Worm (Caenorhabditis elegans) whole organism, early embryonic: ENCODE measurements around the gene Y43F8B.7.

Source experiments
- B0310.2 ChIP-seq: sonication (generic microtip); optimal IDR thresholded peaks from 2 replicates; lab custom pipeline; 2016; ENCODE audit warnings: mild to moderate bottlenecking, missing genetic modification characterization, missing compliant biosample characterization
- F13C5.2 ChIP-seq: sonication (generic microtip); optimal IDR thresholded peaks from 2 replicates; lab custom pipeline; 2017; ENCODE audit warnings: mild to moderate bottlenecking, missing genetic modification characterization, inconsistent platforms, missing compliant biosample characterization
- aly-1 ChIP-seq: sonication (generic microtip); optimal IDR thresholded peaks from 2 replicates; lab custom pipeline; 2016; ENCODE audit warnings: missing genetic modification characterization, missing compliant biosample characterization
- ama-1 ChIP-seq: fragments of 150-350 bp; optimal IDR thresholded peaks from 2 replicates; lab custom pipeline; 2014
- ceh-13 ChIP-seq: fragments of 200-800 bp; sonication (Bioruptor generic); optimal IDR thresholded peaks from 2 replicates; lab custom pipeline; 2018; ENCODE audit warnings: mild to moderate bottlenecking, missing genetic modification characterization, missing compliant biosample characterization
- ceh-36 ChIP-seq: sonication (generic microtip); optimal IDR thresholded peaks from 2 replicates; lab custom pipeline; 2016; ENCODE audit warnings: missing genetic modification characterization, inconsistent platforms, missing compliant biosample characterization
- ets-7 ChIP-seq: sonication (generic microtip); optimal IDR thresholded peaks from 2 replicates; lab custom pipeline; 2016; ENCODE audit warnings: missing genotype, missing genetic modification characterization, missing compliant biosample characterization
- flt-1 ChIP-seq: fragments of 200-800 bp; sonication (Bioruptor generic); IDR thresholded peaks from 2 replicates; pipeline ENCODE4 v1.3.6; 2022; ENCODE audit warnings: missing genetic modification characterization, missing compliant biosample characterization
- hmbx-1 ChIP-seq: sonication (generic microtip); optimal IDR thresholded peaks from 2 replicates; lab custom pipeline; 2016; ENCODE audit warnings: mild to moderate bottlenecking, missing genetic modification characterization, missing compliant biosample characterization
- hmg-4 ChIP-seq: fragments of 200-800 bp; sonication (Bioruptor generic); optimal IDR thresholded peaks from 2 replicates; lab custom pipeline; 2018; ENCODE audit warnings: mild to moderate bottlenecking, missing genetic modification characterization, missing compliant biosample characterization
- hnd-1 ChIP-seq: sonication (generic microtip); optimal IDR thresholded peaks from 2 replicates; lab custom pipeline; 2016; ENCODE audit warnings: missing genetic modification characterization, missing compliant biosample characterization
- pes-1 ChIP-seq: fragments of 200-800 bp; sonication (Bioruptor generic); IDR thresholded peaks from 2 replicates; pipeline ENCODE4 v1.3.6; 2022; ENCODE audit warnings: missing genetic modification reagents, missing genetic modification characterization, missing compliant biosample characterization
- scrt-1 ChIP-seq: fragments of 200-800 bp; sonication (Bioruptor generic); IDR thresholded peaks from 2 replicates; pipeline ENCODE4 v1.3.6; 2022; ENCODE audit warnings: missing genetic modification characterization, missing compliant biosample characterization
- sea-1 ChIP-seq: fragments of 200-800 bp; sonication (Bioruptor generic); conservative IDR thresholded peaks from 2 replicates; pipeline ENCODE4 v1.3.6; 2022; ENCODE audit warnings: missing genetic modification characterization, missing compliant biosample characterization
- tbx-11 ChIP-seq: fragments of 200-800 bp; sonication (Bioruptor generic); IDR thresholded peaks from 2 replicates; pipeline ENCODE4 v1.3.6; 2022; ENCODE audit warnings: missing genetic modification characterization, missing compliant biosample characterization
- tbx-37 ChIP-seq: fragments of 200-800 bp; sonication (Bioruptor generic); conservative IDR thresholded peaks from 2 replicates; pipeline ENCODE4 v1.3.6; 2022; ENCODE audit warnings: missing genetic modification reagents, missing genetic modification characterization, missing compliant biosample characterization
- tra-4 ChIP-seq: sonication (generic microtip); optimal IDR thresholded peaks from 2 replicates; lab custom pipeline; 2017; ENCODE audit warnings: missing genetic modification characterization, missing compliant biosample characterization

Y43F8B.7 gene

ce11 chrV:19477852-19478251 is 12.7 kb upstream of the Y43F8B.7 start, which contains the start of gene Y43F8B.9:
Gene Y43F8B.9 (plus strand): TSS chrV:19478152.
- TF ChIP-seq scrt-1 (GFP tag; lab: Robert Waterston, UW) (no peak), aly-1 (no peak), hmg-4 (GFP tag; lab: Kevin White, UChicago) (no peak), ceh-13 (GFP tag; lab: Kevin White, UChicago) (no peak), ets-7 (tag; lab: Kevin White, UChicago) (no peak), tra-4 (tag; lab: Kevin White, UChicago) (no peak), hnd-1 (no peak), ama-1 (lab: Kevin White, UChicago) (no peak)

DNA sequence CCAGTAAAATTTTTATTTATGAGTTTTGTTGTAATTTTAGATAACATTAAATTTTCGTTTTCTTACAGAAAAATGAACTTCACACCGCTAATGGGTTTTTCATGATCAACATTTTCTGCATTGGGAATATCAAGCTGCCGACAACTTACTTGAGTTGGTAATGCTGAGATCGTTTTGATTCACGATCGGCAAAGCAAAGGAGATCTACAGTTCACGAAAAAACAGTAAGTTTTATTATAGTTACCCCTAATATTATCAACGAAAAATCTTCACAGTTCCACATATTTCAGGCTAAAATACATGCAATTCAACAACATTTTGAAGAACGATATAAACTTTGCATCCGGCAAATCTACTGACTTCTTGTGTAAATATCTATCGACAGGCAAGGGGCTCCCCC is 8.0 kb upstream of the Y43F8B.7 start, which contains the start of gene Y43F8B.22:
Gene Y43F8B.22 (plus strand): TSS at position 301 of the 400 bp plus-strand sequence.
- TF ChIP-seq flt-1 (GFP tag; lab: Robert Waterston, UW) (no peak), hnd-1 (no peak), tbx-37 (no peak), scrt-1 (GFP tag; lab: Robert Waterston, UW) (no peak), ceh-13 (GFP tag; lab: Kevin White, UChicago) (no peak), F13C5.2 (no peak), ceh-36 (no peak)

DNA sequence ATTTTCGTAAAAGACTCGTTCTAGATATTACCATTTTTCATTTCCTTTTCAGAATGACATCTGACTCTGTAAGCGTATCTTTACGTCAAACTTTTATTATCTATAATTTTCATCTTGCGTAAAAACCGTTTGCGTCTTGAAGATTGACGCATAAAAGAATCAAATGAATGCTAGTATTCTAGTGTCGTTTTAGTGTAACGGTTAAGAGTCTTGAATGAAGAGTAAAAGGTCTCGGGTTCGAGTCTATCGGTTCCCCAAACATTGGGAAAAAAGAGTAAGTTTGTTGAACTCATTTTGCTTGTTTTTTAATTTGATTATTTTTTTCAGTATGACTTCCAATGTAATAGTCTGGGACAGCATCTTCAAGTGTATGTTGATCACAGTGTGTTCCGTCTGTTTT is 6.1 kb upstream of the Y43F8B.7 start, which contains the start of gene Y43F8B.17:
Gene Y43F8B.17 (plus strand): TSS at position 215 of the 400 bp plus-strand sequence.
- TF ChIP-seq flt-1 (GFP tag; lab: Robert Waterston, UW) (no peak), ceh-36 (no peak), hmg-4 (GFP tag; lab: Kevin White, UChicago) (no peak)

- TF ChIP-seq hnd-1 (no peak), ceh-13 (GFP tag; lab: Kevin White, UChicago) (no peak), F13C5.2 (no peak), B0310.2 (no peak), pes-1 (GFP tag; lab: Robert Waterston, UW) (no peak), ama-1 (lab: Kevin White, UChicago) (no peak), tra-4 (tag; lab: Kevin White, UChicago) (no peak), tbx-37 (no peak), ets-7 (tag; lab: Kevin White, UChicago) (no peak), flt-1 (GFP tag; lab: Robert Waterston, UW) (no peak), sea-1 (GFP tag; lab: Robert Waterston, UW) (no peak), ceh-36 (no peak)
Observed at ce11 chrV:19485261-19485660, 5.3 kb upstream of the Y43F8B.7 start, which contains the start of gene Y43F8B.28. Gene Y43F8B.28 (plus strand): TSS chrV:19485319.

- no peak for TF ChIP-seq hnd-1
- TF ChIP-seq sea-1 (GFP tag; lab: Robert Waterston, UW) = no peak
- no peak for TF ChIP-seq scrt-1 (GFP tag; lab: Robert Waterston, UW)
- no peak for TF ChIP-seq hmbx-1 (tag; lab: Kevin White, UChicago)
- no peak for TF ChIP-seq ceh-36
- TF ChIP-seq tbx-37 = no peak
- TF ChIP-seq hmg-4 (GFP tag; lab: Kevin White, UChicago) = no peak
- TF ChIP-seq F13C5.2 = no peak
- no peak for TF ChIP-seq ets-7 (tag; lab: Kevin White, UChicago)
- TF ChIP-seq tbx-11 (GFP tag; lab: Robert Waterston, UW) = no peak
- no peak for TF ChIP-seq flt-1 (GFP tag; lab: Robert Waterston, UW)
- TF ChIP-seq ceh-13 (GFP tag; lab: Kevin White, UChicago) = no peak
- TF ChIP-seq aly-1 = no peak
Observed at ce11 chrV:19485690-19486089, 4.9 kb upstream of the Y43F8B.7 start, which contains the start of gene Y43F8B.18. Gene Y43F8B.18 (plus strand): TSS chrV:19485990.

DNA sequence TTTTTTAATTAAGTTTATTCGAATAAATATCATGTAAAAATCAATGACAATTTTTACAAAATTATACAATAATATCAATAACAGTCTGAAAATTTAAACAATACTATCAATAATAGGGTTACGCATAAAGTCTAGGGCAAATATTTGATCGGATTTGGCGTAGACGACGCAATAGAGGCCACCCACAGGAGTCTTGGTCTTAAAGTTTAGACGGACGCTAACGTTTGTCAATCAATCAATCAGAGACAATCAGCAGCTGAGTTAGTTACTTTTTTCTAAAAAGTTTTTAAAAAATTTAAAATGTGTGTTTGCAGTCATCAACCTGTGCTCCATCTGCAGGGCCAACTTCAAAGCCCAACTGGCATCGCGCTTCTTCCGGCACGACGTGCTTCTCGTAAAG is 741 bp downstream of the Y43F8B.7 start, which contains the start of gene Y43F8B.29:
Gene Y43F8B.29 (plus strand): TSS at position 301 of the 400 bp plus-strand sequence.
- TF ChIP-seq hmg-4 (GFP tag; lab: Kevin White, UChicago) = no peak
- TF ChIP-seq ceh-13 (GFP tag; lab: Kevin White, UChicago) = no peak
- no peak for TF ChIP-seq pes-1 (GFP tag; lab: Robert Waterston, UW)
- TF ChIP-seq tbx-11 (GFP tag; lab: Robert Waterston, UW) = no peak
- no peak for TF ChIP-seq sea-1 (GFP tag; lab: Robert Waterston, UW)
- no peak for TF ChIP-seq flt-1 (GFP tag; lab: Robert Waterston, UW)
- no peak for TF ChIP-seq aly-1
- no peak for TF ChIP-seq ets-7 (tag; lab: Kevin White, UChicago)
- TF ChIP-seq tbx-37 = no peak
- no peak for TF ChIP-seq scrt-1 (GFP tag; lab: Robert Waterston, UW)
- TF ChIP-seq tra-4 (tag; lab: Kevin White, UChicago) = no peak
- no peak for TF ChIP-seq B0310.2
- no peak for TF ChIP-seq hmbx-1 (tag; lab: Kevin White, UChicago)
- TF ChIP-seq ama-1 (lab: Kevin White, UChicago) = no peak
- TF ChIP-seq hnd-1 = no peak
- TF ChIP-seq ceh-36 = no peak
- no peak for TF ChIP-seq F13C5.2

DNA sequence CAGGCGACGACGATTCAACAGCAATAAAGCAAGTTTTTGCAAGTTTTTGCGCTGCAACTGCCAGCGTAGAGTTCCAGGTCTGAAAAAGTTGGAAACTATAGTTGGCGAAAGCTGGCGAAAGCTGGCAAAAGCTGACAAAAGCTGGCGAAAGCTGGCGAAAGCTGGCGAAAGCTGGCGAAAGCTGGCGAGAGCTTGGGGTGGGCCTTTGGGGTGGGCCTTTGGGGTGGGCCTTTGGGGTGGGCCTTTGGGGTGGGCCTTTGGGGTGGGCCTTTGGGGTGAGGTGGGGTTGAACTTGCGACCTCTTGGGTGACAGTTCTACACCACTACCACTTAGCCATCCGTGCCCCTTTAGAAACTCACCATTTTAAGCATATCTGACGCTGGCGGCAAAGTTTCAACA is 4.6 kb downstream of the Y43F8B.7 start:
- TF ChIP-seq tbx-11 (GFP tag; lab: Robert Waterston, UW) = no peak
- TF ChIP-seq B0310.2 = no peak
- no peak for TF ChIP-seq ceh-13 (GFP tag; lab: Kevin White, UChicago)
- TF ChIP-seq pes-1 (GFP tag; lab: Robert Waterston, UW) = no peak
- TF ChIP-seq ets-7 (tag; lab: Kevin White, UChicago) = no peak
- TF ChIP-seq hmg-4 (GFP tag; lab: Kevin White, UChicago) = no peak
- no peak for TF ChIP-seq tra-4 (tag; lab: Kevin White, UChicago)
- TF ChIP-seq F13C5.2 = no peak
- TF ChIP-seq scrt-1 (GFP tag; lab: Robert Waterston, UW) = no peak
- no peak for TF ChIP-seq hmbx-1 (tag; lab: Kevin White, UChicago)
- no peak for TF ChIP-seq tbx-37
- no peak for TF ChIP-seq ceh-36
- TF ChIP-seq flt-1 (GFP tag; lab: Robert Waterston, UW) = no peak
- no peak for TF ChIP-seq hnd-1
- TF ChIP-seq ama-1 (lab: Kevin White, UChicago) = no peak
- TF ChIP-seq sea-1 (GFP tag; lab: Robert Waterston, UW) = no peak
- no peak for TF ChIP-seq aly-1

ce11 chrV:19495587-19495986 is 5.0 kb downstream of the Y43F8B.7 start, which contains the start of gene scl-21:
Gene scl-21 (minus strand): TSS chrV:19495687.
- TF ChIP-seq B0310.2 = no peak
- TF ChIP-seq F13C5.2 = no peak
- TF ChIP-seq flt-1 (GFP tag; lab: Robert Waterston, UW) = no peak
- TF ChIP-seq ama-1 (lab: Kevin White, UChicago) = no peak
- no peak for TF ChIP-seq tbx-37
- no peak for TF ChIP-seq ceh-36
- no peak for TF ChIP-seq ceh-13 (GFP tag; lab: Kevin White, UChicago)
- no peak for TF ChIP-seq hmg-4 (GFP tag; lab: Kevin White, UChicago)
